Worm (Caenorhabditis elegans) whole organism, late embryonic: ENCODE results near the gene ugt-45.

Experiments
- ceh-19 ChIP-seq: fragments of 200-800 bp; sonication (Bioruptor generic); optimal IDR thresholded peaks from 2 replicates; lab custom pipeline; 2018; ENCODE audit warnings: mild to moderate bottlenecking, missing genetic modification characterization, missing compliant biosample characterization
- ets-4 ChIP-seq: sonication (generic microtip); optimal IDR thresholded peaks from 2 replicates; lab custom pipeline; 2016; ENCODE audit warnings: missing genetic modification characterization, missing compliant biosample characterization
- nfya-1 ChIP-seq: sonication (generic microtip); optimal IDR thresholded peaks from 2 replicates; lab custom pipeline; 2017; ENCODE audit warnings: missing genetic modification characterization, mild to moderate bottlenecking, missing compliant biosample characterization, antibody characterized with exemption, moderate library complexity
- nhr-232 ChIP-seq: sonication (generic microtip); optimal IDR thresholded peaks from 2 replicates; lab custom pipeline; 2016; ENCODE audit warnings: missing genetic modification characterization, missing compliant biosample characterization
- pag-3 ChIP-seq: sonication (generic microtip); optimal IDR thresholded peaks from 2 replicates; lab custom pipeline; 2016; ENCODE audit warnings: missing compliant biosample characterization, missing genetic modification characterization, borderline replicate concordance
- pax-1 ChIP-seq: fragments of 150-350 bp; optimal IDR thresholded peaks from 2 replicates; lab custom pipeline; 2014; ENCODE audit warnings: missing biosample characterization, missing genetic modification characterization
- pha-4 ChIP-seq: fragments of 150-350 bp; optimal IDR thresholded peaks from 2 replicates; lab custom pipeline; 2018; ENCODE audit warnings: missing biosample characterization, missing genetic modification reagents, missing genetic modification characterization
- syd-9 ChIP-seq: sonication (generic microtip); optimal IDR thresholded peaks from 2 replicates; lab custom pipeline; 2016; ENCODE audit warnings: mild to moderate bottlenecking, missing genetic modification characterization, moderate library complexity, missing compliant biosample characterization
- tbx-2 ChIP-seq: sonication (generic microtip); optimal IDR thresholded peaks from 2 replicates; lab custom pipeline; 2016; ENCODE audit warnings: missing genetic modification characterization, missing compliant biosample characterization
- unc-42 ChIP-seq: sonication (generic microtip); optimal IDR thresholded peaks from 2 replicates; lab custom pipeline; 2016; ENCODE audit warnings: missing genotype, missing genetic modification characterization, missing compliant biosample characterization

DNA sequence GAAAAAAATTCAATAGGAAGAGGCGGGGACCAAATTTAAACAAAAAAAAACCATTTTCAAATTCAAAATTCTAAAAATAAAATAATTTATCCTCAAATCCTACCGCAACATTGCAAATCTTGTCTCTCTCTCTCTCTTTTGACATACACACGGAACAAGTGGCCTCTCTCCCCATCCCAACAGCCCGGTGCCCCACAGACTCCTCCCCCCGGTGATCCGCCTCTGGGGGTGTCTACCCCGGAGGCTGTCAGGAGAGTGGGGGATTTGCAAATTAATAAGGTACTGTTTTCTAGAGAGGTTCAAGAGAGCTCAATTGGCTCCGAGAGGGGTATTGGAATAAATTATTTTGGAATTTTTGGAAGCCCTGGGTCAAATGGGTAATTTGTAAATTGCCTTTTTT is 16.8 kb upstream of the ugt-45 start:
- TF ChIP-seq ets-4 (no peak), tbx-2 (tag; lab: Kevin White, UChicago) (no peak), nhr-232 (tag; lab: Kevin White, UChicago) (no peak), ceh-19 (GFP tag; lab: Kevin White, UChicago) (no peak), syd-9 (no peak), pax-1 (no peak), pha-4 (tag; lab: Kevin White, UChicago) (no peak), unc-42 (tag; lab: Kevin White, UChicago) (no peak), pag-3 (no peak), nfya-1 (tag; lab: Kevin White, UChicago) (no peak)
